Worm (Caenorhabditis elegans) whole organism, late embryonic: ENCODE data around the gene C16A11.10.

ENCODE experiments used
- fkh-6 ChIP-seq: sonication (generic microtip); optimal IDR thresholded peaks from 2 replicates; lab custom pipeline; 2016; ENCODE audit warnings: missing genetic modification characterization, missing compliant biosample characterization
- pqm-1 ChIP-seq: sonication (generic microtip); optimal IDR thresholded peaks from 2 replicates; lab custom pipeline; 2016; ENCODE audit warnings: missing genetic modification characterization, missing compliant biosample characterization
- rnt-1 ChIP-seq: sonication (generic microtip); optimal IDR thresholded peaks from 2 replicates; lab custom pipeline; 2016; ENCODE audit warnings: missing genetic modification characterization, missing compliant biosample characterization
- sox-4 ChIP-seq: sonication (generic microtip); optimal IDR thresholded peaks from 2 replicates; lab custom pipeline; 2017; ENCODE audit warnings: mild to moderate bottlenecking, missing genetic modification characterization, inconsistent platforms, missing compliant biosample characterization
- unc-86 ChIP-seq: sonication (generic microtip); optimal IDR thresholded peaks from 2 replicates; lab custom pipeline; 2016; ENCODE audit warnings: missing genetic modification characterization, missing compliant biosample characterization

ce11 chrII:4277639-4278038, 46.5 kb downstream of the C16A11.10 start:
- no peak for TF ChIP-seq unc-86 (tag; lab: Kevin White, UChicago)
- TF ChIP-seq fkh-6 (tag; lab: Kevin White, UChicago) = no peak
- no peak for TF ChIP-seq pqm-1 (tag; lab: Kevin White, UChicago)
- no peak for TF ChIP-seq rnt-1 (tag; lab: Kevin White, UChicago)
- TF ChIP-seq sox-4 (tag; lab: Kevin White, UChicago) = no peak
